2 fruit fly cellular contexts compared by ENCODE assay signal in the genomic region with DNA sequence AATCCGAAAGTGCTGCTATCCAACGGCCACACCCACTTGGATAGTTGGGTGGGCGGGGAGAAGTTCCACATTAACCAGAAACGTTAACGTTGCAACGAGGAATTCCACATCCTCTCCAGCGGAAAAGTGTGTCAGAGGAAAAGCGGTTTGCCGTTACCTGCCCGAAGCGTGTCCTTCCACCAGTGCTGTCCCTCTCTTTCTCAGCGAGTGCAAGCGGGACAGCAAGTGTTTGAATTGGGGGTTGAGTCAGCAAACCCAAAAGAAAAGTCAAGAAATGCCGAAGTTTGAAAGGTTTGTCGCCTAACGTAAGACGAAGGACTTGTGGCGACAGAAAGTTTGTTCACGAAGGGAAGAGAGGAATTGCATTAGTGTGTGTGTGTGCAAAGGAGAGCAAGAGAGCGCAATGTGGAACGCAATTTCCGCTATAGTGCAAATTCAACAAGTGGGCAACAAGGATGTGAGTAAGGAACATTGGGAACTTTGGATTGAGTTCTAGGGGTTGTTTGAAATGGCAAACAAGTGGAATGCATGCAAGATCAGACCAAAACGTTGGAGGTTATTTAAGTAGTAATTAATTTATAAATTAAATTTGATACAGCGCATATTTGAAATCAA.
TF ChIP-seq lines count a peak whose summit lies in the region.

No protein-coding gene starts in this region.

- TF ChIP-seq CTCF in whole organism, embryonic (GFP tag; optimal IDR thresholded peaks at IDR 0.05; lab: Kevin White, UChicago) = no peak

TF ChIP-seq in whole organism, embryonic, 481 proteins besides CTCF, POLR2A, EP300 and RAD21:
- TF ChIP-seq crc (GFP tag; optimal IDR thresholded peaks at IDR 0.05; lab: Kevin White, UChicago) (no peak), CG18619 (GFP tag; optimal IDR thresholded peaks at IDR 0.05; lab: Kevin White, UChicago) (no peak), lov (optimal IDR thresholded peaks at IDR 0.05; lab: Kevin White, UChicago) (no peak), lov (GFP tag; IDR thresholded peaks at IDR 0.05; lab: Robert Waterston, UW) (no peak), CG10321 (GFP tag; IDR thresholded peaks at IDR 0.05; lab: Robert Waterston, UW) (peak; percentile 32; the same call in 1 of the 2 replicates), shn (GFP tag; optimal IDR thresholded peaks at IDR 0.05; lab: Kevin White, UChicago) (no peak), Hmx (GFP tag; optimal IDR thresholded peaks at IDR 0.05; lab: Kevin White, UChicago) (no peak), pros (GFP tag; optimal IDR thresholded peaks at IDR 0.05; lab: Kevin White, UChicago) (peak; percentile 94), Nf-YC (tag; optimal IDR thresholded peaks at IDR 0.05; lab: Kevin White, UChicago) (peak; percentile 96), HLH4C (GFP tag; IDR thresholded peaks at IDR 0.05; lab: Robert Waterston, UW; ENCODE audit: partially characterized antibody) (no peak), ewg (GFP tag; optimal IDR thresholded peaks at IDR 0.05; lab: Kevin White, UChicago) (peak; percentile 65), zf30C (GFP tag; optimal IDR thresholded peaks at IDR 0.05; lab: Kevin White, UChicago) (no peak), CG10959 (GFP tag; IDR thresholded peaks at IDR 0.05; lab: Robert Waterston, UW) (no peak), Deaf1 (tag; optimal IDR thresholded peaks at IDR 0.05; lab: Kevin White, UChicago) (peak; percentile 97), kah (GFP tag; optimal IDR thresholded peaks at IDR 0.05; lab: Kevin White, UChicago) (peak; percentile 29), Trl (optimal IDR thresholded peaks at IDR 0.05; lab: Kevin White, UChicago) (peak in 1 of 2 experiments; percentile 53), Trl (GFP tag; optimal IDR thresholded peaks at IDR 0.05; lab: Kevin White, UChicago) (no peak), abd-A (tag; optimal IDR thresholded peaks at IDR 0.05; lab: Kevin White, UChicago) (peak; percentile 79), pan (optimal IDR thresholded peaks at IDR 0.05; lab: Kevin White, UChicago) (no peak), pan (GFP tag; optimal IDR thresholded peaks at IDR 0.05 in 1 of 2, IDR thresholded peaks at IDR 0.05 in 1 of 2) (no peak), Eip74EF (GFP tag; optimal IDR thresholded peaks at IDR 0.05; lab: Kevin White, UChicago) (no peak), CG2875 (GFP tag; optimal IDR thresholded peaks at IDR 0.05; lab: Kevin White, UChicago) (no peak), Bgb (GFP tag; IDR thresholded peaks at IDR 0.05; lab: Robert Waterston, UW; ENCODE audit: partially characterized antibody) (0 out of 2 replicates have a peak, but pooled peaks have one; percentile 13), CG3407 (GFP tag; optimal IDR thresholded peaks at IDR 0.05; lab: Kevin White, UChicago) (no peak), Rx (GFP tag; IDR thresholded peaks at IDR 0.05; lab: Robert Waterston, UW) (no peak), chm (GFP tag; IDR thresholded peaks at IDR 0.05; lab: Robert Waterston, UW) (no peak), CG1832 (GFP tag; optimal IDR thresholded peaks at IDR 0.05; lab: Kevin White, UChicago) (peak; percentile 56), esg (GFP tag; conservative IDR thresholded peaks at IDR 0.05; lab: Robert Waterston, UW) (no peak), cg (GFP tag; optimal IDR thresholded peaks at IDR 0.05; lab: Kevin White, UChicago) (peak; percentile 33), CG10147 (GFP tag; optimal IDR thresholded peaks at IDR 0.05; lab: Kevin White, UChicago) (no peak), CG2116 (GFP tag; optimal IDR thresholded peaks at IDR 0.05; lab: Kevin White, UChicago) (no peak), her (GFP tag; optimal IDR thresholded peaks at IDR 0.05; lab: Kevin White, UChicago) (no peak), dan (GFP tag; IDR thresholded peaks at IDR 0.05; lab: Robert Waterston, UW) (no peak), seq (GFP tag; IDR thresholded peaks at IDR 0.05; lab: Robert Waterston, UW) (peak; percentile 22; the same call in 1 of the 2 replicates), CG13296 (GFP tag; optimal IDR thresholded peaks at IDR 0.05; lab: Kevin White, UChicago) (no peak), Doc2 (GFP tag; IDR thresholded peaks at IDR 0.05; lab: Robert Waterston, UW) (no peak), Opbp (GFP tag; IDR thresholded peaks at IDR 0.05; lab: Robert Waterston, UW; ENCODE audit: partially characterized antibody) (0 out of 3 replicates have a peak, but pooled peaks have one; percentile 11), scrt (GFP tag; optimal IDR thresholded peaks at IDR 0.05; lab: Kevin White, UChicago) (peak; percentile 94), Dp (GFP tag; optimal IDR thresholded peaks at IDR 0.05; lab: Kevin White, UChicago) (no peak), Nf-YB (GFP tag; optimal IDR thresholded peaks at IDR 0.05; lab: Kevin White, UChicago) (peak; percentile 88), ara (GFP tag; IDR thresholded peaks at IDR 0.05; lab: Robert Waterston, UW) (no peak)

TF ChIP-seq in whole organism, pupa, 21 proteins besides CTCF, POLR2A, EP300 and RAD21:
- TF ChIP-seq CG34367 (tag; optimal IDR thresholded peaks at IDR 0.05; lab: Kevin White, UChicago) = no peak
- TF ChIP-seq fd96Ca (GFP tag; IDR thresholded peaks at IDR 0.05; lab: Robert Waterston, UW) = no peak
- TF ChIP-seq Snoo (tag; optimal IDR thresholded peaks at IDR 0.05; lab: Kevin White, UChicago) = no peak
- peak; percentile 75 for TF ChIP-seq CG12605 (GFP tag; IDR thresholded peaks at IDR 0.05; lab: Robert Waterston, UW)
- TF ChIP-seq CG4496 (GFP tag; IDR thresholded peaks at IDR 0.05; lab: Robert Waterston, UW) = peak; percentile 32; the same call in 1 of the 3 replicates
